Worm (Caenorhabditis elegans) whole organism, L1 larva: ENCODE data around the gene mec-4.
A peak's percentile ranks its signal among the peaks of the same experiment; 100 is the strongest.

Experiments
- C16A3.4 ChIP-seq: fragments of 150-350 bp; optimal IDR thresholded peaks from 2 replicates; lab custom pipeline; 2014; ENCODE audit warnings: missing biosample characterization, missing genetic modification characterization
- Y116A8C.19 ChIP-seq: sonication (generic microtip); optimal IDR thresholded peaks from 2 replicates; lab custom pipeline; 2016; ENCODE audit warnings: missing compliant biosample characterization, missing genetic modification characterization, borderline replicate concordance
- blmp-1 ChIP-seq: fragments of 150-350 bp; optimal IDR thresholded peaks from 2 replicates; lab custom pipeline; 2014; ENCODE audit warnings: missing biosample characterization, missing genetic modification characterization
- ceh-88 ChIP-seq: fragments of 200-800 bp; sonication (Bioruptor generic); IDR thresholded peaks from 2 replicates; pipeline ENCODE4 v1.3.6; 2022; ENCODE audit warnings: missing genetic modification characterization, missing compliant biosample characterization
- ces-1 ChIP-seq: fragments of 150-350 bp; optimal IDR thresholded peaks from 2 replicates; lab custom pipeline; 2014; ENCODE audit warnings: missing biosample characterization, missing genetic modification reagents, missing genetic modification characterization
- dsc-1 ChIP-seq: sonication (generic microtip); optimal IDR thresholded peaks from 2 replicates; lab custom pipeline; 2016; ENCODE audit warnings: mild to moderate bottlenecking, missing genetic modification characterization, missing compliant biosample characterization
- efl-1 ChIP-seq, 4 experiments: fragments of 150-350 bp; optimal IDR thresholded peaks in 3 of 4; peaks in 1 of 4; 1 replicate in 1 of 4; 2 replicates in 3 of 4; lab custom pipeline; 2014; ENCODE audit warnings: missing biosample characterization in 2 of 4, missing genetic modification characterization in 2 of 4, missing genetic modification reagents in 2 of 4
- efl-3 ChIP-seq: fragments of 200-800 bp; sonication (Bioruptor generic); optimal IDR thresholded peaks from 2 replicates; lab custom pipeline; 2018; ENCODE audit warnings: mild to moderate bottlenecking, missing genetic modification characterization, missing compliant biosample characterization
- elt-2 ChIP-seq: sonication (generic microtip); optimal IDR thresholded peaks from 2 replicates; lab custom pipeline; 2016; ENCODE audit warnings: missing genetic modification characterization, mild to moderate bottlenecking, inconsistent platforms, missing compliant biosample characterization, missing genetic modification reagents
- elt-3 ChIP-seq, 6 experiments: fragments of 150-350 bp in 1 of 6; sonication (generic microtip); optimal IDR thresholded peaks; 2 replicates each; lab custom pipeline; 2017 to 2018; ENCODE audit warnings: missing biosample characterization in 6 of 6, missing genetic modification characterization in 6 of 6, inconsistent platforms in 1 of 6
- ets-5 ChIP-seq: fragments of 200-800 bp; sonication (Bioruptor generic); IDR thresholded peaks from 2 replicates; pipeline ENCODE4 v1.3.6; 2022; ENCODE audit warnings: missing genetic modification characterization, missing compliant biosample characterization
- fkh-10 ChIP-seq: sonication (generic microtip); optimal IDR thresholded peaks from 2 replicates; lab custom pipeline; 2017; ENCODE audit warnings: missing biosample characterization, missing genetic modification reagents, missing genetic modification characterization
- fkh-8 ChIP-seq: sonication (generic microtip); optimal IDR thresholded peaks from 2 replicates; lab custom pipeline; 2016; ENCODE audit warnings: mild to moderate bottlenecking, missing genetic modification characterization, missing compliant biosample characterization
- grh-1 ChIP-seq: fragments of 200-800 bp; sonication (Bioruptor generic); IDR thresholded peaks from 2 replicates; pipeline ENCODE4 v1.3.6; 2022; ENCODE audit warnings: missing genetic modification reagents, missing genetic modification characterization, missing compliant biosample characterization
- hlh-17 ChIP-seq: fragments of 200-800 bp; sonication (Bioruptor generic); optimal IDR thresholded peaks from 2 replicates; lab custom pipeline; 2018; ENCODE audit warnings: missing genetic modification characterization, mild to moderate bottlenecking, missing compliant biosample characterization, moderate library complexity, borderline replicate concordance
- hlh-4 ChIP-seq: sonication (generic microtip); optimal IDR thresholded peaks from 2 replicates; lab custom pipeline; 2016; ENCODE audit warnings: mild to moderate bottlenecking, missing genetic modification characterization, missing compliant biosample characterization
- irx-1 ChIP-seq: sonication (generic microtip); optimal IDR thresholded peaks from 2 replicates; lab custom pipeline; 2016; ENCODE audit warnings: missing genetic modification characterization, missing compliant biosample characterization
- isw-1 ChIP-seq: fragments of 200-800 bp; sonication (Bioruptor generic); IDR thresholded peaks from 2 replicates; pipeline ENCODE4 v1.3.6; 2022; ENCODE audit warnings: missing genetic modification characterization, missing compliant biosample characterization
- lin-13 ChIP-seq: fragments of 150-350 bp; optimal IDR thresholded peaks from 2 replicates; lab custom pipeline; 2014; ENCODE audit warnings: missing biosample characterization, missing genetic modification reagents, missing genetic modification characterization
- lin-14 ChIP-seq: fragments of 200-800 bp; sonication (Bioruptor generic); optimal IDR thresholded peaks from 2 replicates; lab custom pipeline; 2018; ENCODE audit warnings: mild to moderate bottlenecking, missing genetic modification characterization, moderate library complexity, missing compliant biosample characterization
- lin-15B ChIP-seq: fragments of 150-350 bp; sonication (generic microtip); optimal IDR thresholded peaks from 3 replicates; lab custom pipeline; 2014; ENCODE audit warnings: missing biosample characterization, missing genetic modification characterization
- lin-35 ChIP-seq, 2 experiments: fragments of 150-350 bp; optimal IDR thresholded peaks; 2 replicates each; lab custom pipeline; 2014; ENCODE audit warnings: missing biosample characterization in 2 of 2, missing genetic modification characterization in 2 of 2, missing genetic modification reagents in 2 of 2
- lin-39 ChIP-seq: fragments of 150-350 bp; optimal IDR thresholded peaks from 2 replicates; lab custom pipeline; 2014; ENCODE audit warnings: missing biosample characterization, missing genetic modification reagents, missing genetic modification characterization
- lsy-2 ChIP-seq, 2 experiments: fragments of 150-350 bp; optimal IDR thresholded peaks; 2 replicates each; lab custom pipeline; 2014; ENCODE audit warnings: missing biosample characterization in 2 of 2, missing genetic modification characterization in 2 of 2
- mab-9 ChIP-seq: fragments of 200-800 bp; sonication (Bioruptor generic); IDR thresholded peaks from 2 replicates; pipeline ENCODE4 v1.3.6; 2022; ENCODE audit warnings: missing genetic modification reagents, missing genetic modification characterization, missing compliant biosample characterization
- mdl-1 ChIP-seq, 2 experiments: fragments of 150-350 bp; optimal IDR thresholded peaks; 2 replicates each; lab custom pipeline; 2014 to 2017; ENCODE audit warnings: missing biosample characterization in 2 of 2, missing genetic modification characterization in 2 of 2, inconsistent platforms in 1 of 2
- mep-1 ChIP-seq: fragments of 150-350 bp; optimal IDR thresholded peaks from 2 replicates; lab custom pipeline; 2014; ENCODE audit warnings: missing biosample characterization, missing genetic modification characterization
- nhr-20 ChIP-seq: sonication (generic microtip); optimal IDR thresholded peaks from 2 replicates; lab custom pipeline; 2016; ENCODE audit warnings: mild to moderate bottlenecking, missing genetic modification characterization, missing compliant biosample characterization
- nhr-28 ChIP-seq: fragments of 150-350 bp; optimal IDR thresholded peaks from 2 replicates; lab custom pipeline; 2014; ENCODE audit warnings: missing biosample characterization, missing genetic modification characterization
- nhr-71 ChIP-seq: sonication (generic microtip); optimal IDR thresholded peaks from 2 replicates; lab custom pipeline; 2016; ENCODE audit warnings: mild to moderate bottlenecking, missing genetic modification characterization, moderate library complexity, missing compliant biosample characterization
- nhr-77 ChIP-seq: fragments of 150-350 bp; optimal IDR thresholded peaks from 2 replicates; lab custom pipeline; 2014; ENCODE audit warnings: missing biosample characterization, missing genetic modification characterization
- nhr-84 ChIP-seq: sonication (generic microtip); optimal IDR thresholded peaks from 2 replicates; lab custom pipeline; 2017; ENCODE audit warnings: missing biosample characterization, missing genetic modification characterization
- nhr-85 ChIP-seq: sonication (generic microtip); peaks from one replicate; lab custom pipeline; 2016; ENCODE audit warnings: missing genetic modification characterization, inconsistent platforms, missing compliant biosample characterization
- pqm-1 ChIP-seq: sonication (generic microtip); optimal IDR thresholded peaks from 3 replicates; lab custom pipeline; 2017; ENCODE audit warnings: missing biosample characterization, missing genetic modification characterization
- rnt-1 ChIP-seq: sonication (generic microtip); optimal IDR thresholded peaks from 2 replicates; lab custom pipeline; 2016; ENCODE audit warnings: mild to moderate bottlenecking, missing genetic modification characterization, moderate library complexity, missing compliant biosample characterization
- snpc-4 ChIP-seq: fragments of 150-350 bp; optimal IDR thresholded peaks from 2 replicates; lab custom pipeline; 2014; ENCODE audit warnings: missing biosample characterization, missing genetic modification characterization
- snu-23 ChIP-seq: sonication (generic microtip); optimal IDR thresholded peaks from 2 replicates; lab custom pipeline; 2016; ENCODE audit warnings: missing genetic modification characterization, missing compliant biosample characterization
- sox-4 ChIP-seq: sonication (generic microtip); optimal IDR thresholded peaks from 2 replicates; lab custom pipeline; 2016; ENCODE audit warnings: missing genetic modification characterization, missing compliant biosample characterization
- sptf-1 ChIP-seq: fragments of 150-350 bp; optimal IDR thresholded peaks from 2 replicates; lab custom pipeline; 2014; ENCODE audit warnings: missing biosample characterization, missing genetic modification characterization
- sup-37 ChIP-seq: fragments of 200-800 bp; sonication (Bioruptor generic); optimal IDR thresholded peaks from 2 replicates; lab custom pipeline; 2018; ENCODE audit warnings: mild to moderate bottlenecking, missing genetic modification characterization, missing compliant biosample characterization
- tlp-1 ChIP-seq: fragments of 150-350 bp; optimal IDR thresholded peaks from 2 replicates; lab custom pipeline; 2014; ENCODE audit warnings: missing biosample characterization, missing genetic modification characterization
- unc-30 ChIP-seq: sonication (generic microtip); optimal IDR thresholded peaks from 2 replicates; lab custom pipeline; 2017; ENCODE audit warnings: missing biosample characterization, missing genetic modification characterization
- unc-86 ChIP-seq: sonication (generic microtip); optimal IDR thresholded peaks from 2 replicates; lab custom pipeline; 2016; ENCODE audit warnings: missing genetic modification characterization, missing compliant biosample characterization
- vab-15 ChIP-seq: sonication (generic microtip); optimal IDR thresholded peaks from 2 replicates; lab custom pipeline; 2017; ENCODE audit warnings: missing genotype, mild to moderate bottlenecking, missing genetic modification characterization, missing compliant biosample characterization
- zag-1 ChIP-seq: fragments of 150-350 bp; optimal IDR thresholded peaks from 2 replicates; lab custom pipeline; 2014; ENCODE audit warnings: missing biosample characterization, missing genetic modification characterization
- zip-4 ChIP-seq: fragments of 200-800 bp; sonication (Bioruptor generic); optimal IDR thresholded peaks from 2 replicates; lab custom pipeline; 2018; ENCODE audit warnings: mild to moderate bottlenecking, missing genetic modification characterization, moderate library complexity, missing compliant biosample characterization
- ztf-11 ChIP-seq, 2 experiments: sonication (generic microtip); optimal IDR thresholded peaks; 2 replicates each; lab custom pipeline; 2016 to 2017; ENCODE audit warnings: missing genetic modification characterization in 2 of 2, missing biosample characterization in 1 of 2, missing compliant biosample characterization in 1 of 2
- ztf-4 ChIP-seq: fragments of 150-350 bp; optimal IDR thresholded peaks from 2 replicates; lab custom pipeline; 2014; ENCODE audit warnings: missing biosample characterization, missing genetic modification characterization

mec-4 gene

DNA sequence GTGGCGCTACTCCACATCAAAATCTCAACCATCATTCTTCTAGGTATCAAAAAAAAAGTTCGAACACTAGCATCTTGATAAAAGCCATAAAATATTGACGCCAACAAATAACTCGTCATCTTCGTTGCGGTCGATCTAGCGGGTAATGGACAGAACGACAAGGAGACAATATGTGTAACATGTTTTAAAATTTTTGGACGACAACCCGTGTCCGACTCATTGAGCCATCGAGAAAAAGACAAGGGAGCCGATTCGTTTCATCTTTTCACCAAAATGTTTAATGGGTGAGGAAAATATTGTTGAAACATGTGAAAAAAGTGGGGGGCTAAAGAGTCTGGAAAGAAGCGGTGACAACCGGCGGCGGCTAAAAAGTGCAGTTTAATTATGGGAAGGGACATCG is 14.6 kb upstream of the mec-4 start:
- TF ChIP-seq tlp-1 (tag; lab: Kevin White, UChicago) (no peak), ceh-88 (GFP tag; lab: Robert Waterston, UW) (no peak), elt-3 (tag; optimal IDR thresholded peaks at IDR 0.05; lab: Kevin White, UChicago) (no peak), elt-2 (no peak), lsy-2 (tag; optimal IDR thresholded peaks at IDR 0.05; lab: Kevin White, UChicago) (no peak), mdl-1 (tag; optimal IDR thresholded peaks at IDR 0.05; lab: Kevin White, UChicago) (no peak), unc-30 (tag; lab: Kevin White, UChicago) (no peak), lin-35 (GFP tag; optimal IDR thresholded peaks at IDR 0.05; lab: Kevin White, UChicago) (no peak), sup-37 (GFP tag; lab: Kevin White, UChicago) (no peak), nhr-71 (no peak), dsc-1 (tag; lab: Kevin White, UChicago) (no peak), mep-1 (tag; lab: Kevin White, UChicago) (no peak), zag-1 (tag; lab: Kevin White, UChicago) (no peak), zip-4 (GFP tag; lab: Kevin White, UChicago) (no peak), nhr-28 (tag; lab: Kevin White, UChicago) (no peak), grh-1 (GFP tag; lab: Robert Waterston, UW) (no peak), ztf-4 (tag; lab: Kevin White, UChicago) (no peak)

DNA sequence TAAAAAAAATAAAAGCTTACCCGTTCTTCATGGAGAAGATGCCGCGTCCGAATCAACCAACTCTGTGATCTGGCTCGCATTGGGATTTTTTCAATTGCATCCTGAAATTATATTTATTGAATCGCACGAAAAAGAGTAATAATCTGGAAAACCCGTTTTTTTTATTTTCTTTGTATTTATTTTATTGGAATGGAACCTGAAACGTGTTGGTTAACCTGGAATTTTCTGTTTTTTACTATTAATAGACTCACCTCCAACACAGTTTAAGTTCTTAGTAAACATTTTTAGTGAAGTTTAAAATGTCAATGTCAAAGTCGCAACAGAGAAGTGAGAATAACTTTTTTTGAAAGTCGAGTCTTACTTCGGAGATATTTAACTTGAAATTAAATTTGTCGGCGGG is 11.4 kb upstream of the mec-4 start:
- TF ChIP-seq vab-15 (tag; lab: Kevin White, UChicago), result no peak
- no peak for TF ChIP-seq lin-39
- no peak for TF ChIP-seq mab-9
- no peak for TF ChIP-seq efl-1 (optimal IDR thresholded peaks at IDR 0.05; lab: Kevin White, UChicago)
- TF ChIP-seq efl-1 (GFP tag; optimal IDR thresholded peaks at IDR 0.05 in 1 of 2; lab: Kevin White, UChicago), result peak in 1 of 2 experiments; percentile 56

DNA sequence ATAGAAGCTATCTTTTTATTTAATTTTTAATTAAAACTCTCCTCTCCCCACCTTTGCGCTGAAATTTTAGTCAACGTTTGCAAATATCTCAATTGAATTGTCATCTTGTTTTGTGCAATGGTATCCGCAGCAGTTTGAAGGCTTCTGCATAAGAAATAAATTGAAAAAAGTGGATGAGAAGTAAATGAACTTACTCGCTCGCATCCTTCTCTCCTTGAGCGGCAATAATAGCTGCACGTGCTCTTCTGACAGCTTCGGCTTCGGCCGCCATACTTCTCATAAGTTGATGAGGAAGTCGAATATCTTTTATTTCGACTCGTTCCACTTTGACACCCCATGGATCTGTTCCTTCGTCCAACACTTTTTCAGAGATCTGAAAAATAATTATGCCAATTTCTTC is 9.9 kb upstream of the mec-4 start:
- TF ChIP-seq zag-1 (tag; lab: Kevin White, UChicago) (no peak), mab-9 (no peak), sup-37 (GFP tag; lab: Kevin White, UChicago) (no peak), fkh-10 (GFP tag; lab: Kevin White, UChicago) (peak; percentile 34), isw-1 (no peak), lin-14 (GFP tag; lab: Kevin White, UChicago) (peak; percentile 51), Y116A8C.19 (tag; lab: Kevin White, UChicago) (no peak), ztf-11 (tag; optimal IDR thresholded peaks at IDR 0.05; lab: Kevin White, UChicago) (no peak), ces-1 (GFP tag; lab: Kevin White, UChicago) (no peak), nhr-77 (tag; lab: Kevin White, UChicago) (no peak), lin-13 (GFP tag; lab: Kevin White, UChicago) (no peak), nhr-20 (tag; lab: Kevin White, UChicago) (no peak), snu-23 (GFP tag; lab: Kevin White, UChicago) (no peak)

ce11 chrX:16815508-16815907 is 8.6 kb upstream of the mec-4 start:
- TF ChIP-seq unc-86 (tag; lab: Kevin White, UChicago) (no peak), sox-4 (tag; lab: Kevin White, UChicago) (no peak), irx-1 (tag; lab: Kevin White, UChicago) (no peak), hlh-17 (GFP tag; lab: Kevin White, UChicago) (no peak), nhr-84 (tag; lab: Kevin White, UChicago) (no peak), blmp-1 (tag; lab: Kevin White, UChicago) (no peak), tlp-1 (tag; lab: Kevin White, UChicago) (no peak), rnt-1 (tag; lab: Kevin White, UChicago) (peak; percentile 78), hlh-4 (tag; lab: Kevin White, UChicago) (no peak), snpc-4 (tag; lab: Kevin White, UChicago) (no peak), elt-2 (no peak), lin-15B (tag; lab: Kevin White, UChicago) (no peak), nhr-85 (tag; lab: Kevin White, UChicago) (no peak), lin-35 (GFP tag; optimal IDR thresholded peaks at IDR 0.05; lab: Kevin White, UChicago) (peak in 1 of 2 experiments; percentile 20), fkh-8 (tag; lab: Kevin White, UChicago) (no peak), nhr-20 (tag; lab: Kevin White, UChicago) (peak; percentile 49), C16A3.4 (tag; lab: Kevin White, UChicago) (no peak), efl-3 (GFP tag; lab: Kevin White, UChicago) (no peak), mdl-1 (tag; optimal IDR thresholded peaks at IDR 0.05; lab: Kevin White, UChicago) (peak in 1 of 2 experiments; percentile 31), pqm-1 (tag; lab: Kevin White, UChicago) (no peak), ets-5 (GFP tag; lab: Robert Waterston, UW) (no peak), sptf-1 (tag; lab: Kevin White, UChicago) (no peak)
